Worm (Caenorhabditis elegans) whole organism, L4/young adult: ENCODE measurements around the gene W03G11.4.

Experiments
- W03F9.2 ChIP-seq: fragments of 150-350 bp; optimal IDR thresholded peaks from 2 replicates; lab custom pipeline; 2014; ENCODE audit warnings: missing biosample characterization, missing genetic modification characterization
- dao-5 ChIP-seq: sonication (generic microtip); optimal IDR thresholded peaks from 2 replicates; lab custom pipeline; 2016; ENCODE audit warnings: missing genotype, missing genetic modification characterization, moderate library complexity, missing compliant biosample characterization

DNA sequence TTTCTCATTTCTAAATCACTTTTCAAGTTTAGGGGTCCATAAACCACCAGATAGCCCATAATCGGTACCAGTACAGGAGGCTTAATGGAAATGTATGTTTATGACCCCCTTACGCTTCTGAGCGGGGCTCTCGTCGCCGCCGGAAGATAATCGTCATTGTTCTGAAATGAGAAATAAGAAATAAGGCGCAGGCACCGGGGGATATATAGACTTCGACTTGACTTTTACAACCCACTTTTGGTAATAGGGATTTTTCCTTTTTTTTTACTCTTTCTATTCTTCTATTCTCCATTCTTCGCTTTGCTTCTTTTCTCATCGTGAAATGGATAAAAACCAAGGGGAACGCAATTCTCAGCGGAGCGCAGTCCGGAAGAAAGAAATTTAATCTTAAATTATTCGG is 2.3 kb upstream of the W03G11.4 start:
- TF ChIP-seq dao-5 (no peak), W03F9.2 (tag; lab: Kevin White, UChicago) (no peak)
